Fruit fly (Drosophila melanogaster) whole organism, embryonic: Measurements from ENCODE around the gene CG4593.

Experiments used
- Atf-2 ChIP-seq: fragments of 200-800 bp; sonication (Bioruptor generic); optimal IDR thresholded peaks from 2 replicates; lab custom pipeline; 2016; ENCODE audit warnings: missing biosample characterization, missing genetic modification characterization
- Awh ChIP-seq: fragments of 200-800 bp; sonication (Bioruptor generic); IDR thresholded peaks from 2 replicates; pipeline ENCODE4, ENCODE4 v1.3.6; 2022; ENCODE audit warnings: missing biosample characterization, missing genetic modification characterization
- BEAF-32 ChIP-seq: fragments of 200-800 bp; sonication (Bioruptor generic); optimal IDR thresholded peaks from 3 replicates; lab custom pipeline; 2017; ENCODE audit warnings: missing biosample characterization, missing genetic modification characterization, mild to moderate bottlenecking, moderate library complexity, missing genetic modification reagents
- CG1024 ChIP-seq: fragments of 200-800 bp; sonication (Bioruptor generic); IDR thresholded peaks from 2 replicates; pipeline ENCODE4 v1.3.6; 2022; ENCODE audit warnings: missing biosample characterization, missing genetic modification characterization
- CG10959 ChIP-seq: fragments of 200-800 bp; sonication (Bioruptor generic); IDR thresholded peaks from 2 replicates; pipeline ENCODE4 v1.3.6; 2022; ENCODE audit warnings: missing biosample characterization, missing genetic modification characterization
- CG12219 ChIP-seq: fragments of 200-800 bp; sonication (Bioruptor generic); optimal IDR thresholded peaks from 3 replicates; lab custom pipeline; 2018; ENCODE audit warnings: missing biosample characterization, mild to moderate bottlenecking, missing genetic modification characterization
- CG1233 ChIP-seq: fragments of 200-800 bp; sonication (Bioruptor generic); optimal IDR thresholded peaks from 4 replicates; lab custom pipeline; 2018; ENCODE audit warnings: missing biosample characterization, mild to moderate bottlenecking, missing genetic modification characterization
- CG13123 ChIP-seq: fragments of 200-800 bp; sonication (Bioruptor generic); optimal IDR thresholded peaks from 2 replicates; lab custom pipeline; 2016; ENCODE audit warnings: missing biosample characterization, missing genetic modification characterization
- CG16779 ChIP-seq: fragments of 200-800 bp; sonication (Bioruptor generic); IDR thresholded peaks from 2 replicates; pipeline ENCODE4 v1.3.6; 2022; ENCODE audit warnings: missing biosample characterization, missing genetic modification characterization
- CG17328 ChIP-seq: fragments of 200-800 bp; sonication (Bioruptor generic); IDR thresholded peaks from 2 replicates; pipeline ENCODE4 v1.3.6; 2022; ENCODE audit warnings: missing biosample characterization, missing genetic modification characterization
- CG17568 ChIP-seq: fragments of 200-800 bp; sonication (Bioruptor generic); optimal IDR thresholded peaks from 2 replicates; lab custom pipeline; 2018; ENCODE audit warnings: missing biosample characterization, mild to moderate bottlenecking, missing genetic modification characterization, moderate library complexity
- CG2116 ChIP-seq: fragments of 200-800 bp; sonication (Bioruptor generic); optimal IDR thresholded peaks from 3 replicates; lab custom pipeline; 2018; ENCODE audit warnings: missing biosample characterization, mild to moderate bottlenecking, missing genetic modification characterization
- CG2199 ChIP-seq: fragments of 200-800 bp; sonication (Bioruptor generic); IDR thresholded peaks from 3 replicates; pipeline ENCODE4 v1.3.6; 2022; ENCODE audit warnings: missing biosample characterization, missing genetic modification characterization
- CG3726 ChIP-seq: fragments of 200-800 bp; sonication (Bioruptor generic); IDR thresholded peaks from 3 replicates; pipeline ENCODE4, ENCODE4 v1.3.6; 2022; ENCODE audit warnings: missing biosample characterization, missing genetic modification characterization
- CG42726 ChIP-seq: fragments of 200-800 bp; sonication (Bioruptor generic); IDR thresholded peaks from 2 replicates; pipeline ENCODE4 v1.3.6; 2022; ENCODE audit warnings: missing biosample characterization, missing genetic modification characterization; ENCODE audit not compliant: partially characterized antibody
- CG4707 ChIP-seq: fragments of 200-800 bp; sonication (Bioruptor generic); optimal IDR thresholded peaks from 2 replicates; lab custom pipeline; 2018; ENCODE audit warnings: missing biosample characterization, mild to moderate bottlenecking, missing genetic modification characterization, moderate library complexity
- CG7271 ChIP-seq: fragments of 200-800 bp; sonication (Bioruptor generic); optimal IDR thresholded peaks from 2 replicates; lab custom pipeline; 2018; ENCODE audit warnings: missing biosample characterization, mild to moderate bottlenecking, missing genetic modification characterization, moderate library complexity
- CG8765 ChIP-seq: fragments of 200-800 bp; sonication (Bioruptor generic); IDR thresholded peaks from 2 replicates; pipeline ENCODE4 v1.3.6; 2022; ENCODE audit warnings: missing biosample characterization, missing genetic modification characterization
- CG8924 ChIP-seq: fragments of 200-800 bp; optimal IDR thresholded peaks from 3 replicates; lab custom pipeline; 2019; ENCODE audit warnings: missing biosample characterization, mild to moderate bottlenecking, missing genetic modification characterization, moderate library complexity
- Chrac-16 ChIP-seq: fragments of 200-800 bp; sonication (Bioruptor generic); optimal IDR thresholded peaks from 3 replicates; lab custom pipeline; 2016; ENCODE audit warnings: missing biosample characterization, missing genetic modification characterization
- Ets97D ChIP-seq: fragments of 200-800 bp; sonication (Bioruptor generic); optimal IDR thresholded peaks from 3 replicates; lab custom pipeline; 2016; ENCODE audit warnings: missing biosample characterization, missing genetic modification characterization
- Hmr ChIP-seq: fragments of 200-800 bp; sonication (Bioruptor generic); optimal IDR thresholded peaks from 3 replicates; lab custom pipeline; 2017; ENCODE audit warnings: mild to moderate bottlenecking, missing biosample characterization, missing genetic modification reagents, missing genetic modification characterization
- Hr78 ChIP-seq, 2 experiments: fragments of 200-800 bp in 1 of 2; fragments of >200 bp in 1 of 2; sonication (Bioruptor generic) in 1 of 2; optimal IDR thresholded peaks; 2 replicates each; lab custom pipeline; 2017 to 2019; ENCODE audit warnings: missing biosample characterization in 2 of 2, missing genetic modification characterization in 2 of 2, mild to moderate bottlenecking in 1 of 2, moderate library complexity in 1 of 2
- Hsf ChIP-seq: fragments of 200-800 bp; sonication (Bioruptor generic); optimal IDR thresholded peaks from 3 replicates; lab custom pipeline; 2016; ENCODE audit warnings: missing biosample characterization, missing genetic modification characterization
- Rfx ChIP-seq: fragments of 200-800 bp; sonication (Bioruptor generic); IDR thresholded peaks from 2 replicates; pipeline ENCODE4 v1.3.6; 2022; ENCODE audit warnings: missing biosample characterization, missing genetic modification characterization
- amos ChIP-seq: fragments of 200-800 bp; sonication (Bioruptor generic); IDR thresholded peaks from 2 replicates; pipeline ENCODE4 v1.3.6; 2022; ENCODE audit warnings: missing biosample characterization, missing genetic modification characterization; ENCODE audit not compliant: partially characterized antibody
- ase ChIP-seq: fragments of 200-800 bp; sonication (Bioruptor generic); IDR thresholded peaks from 3 replicates; pipeline ENCODE4 v1.3.6; 2022; ENCODE audit warnings: missing biosample characterization, missing genetic modification characterization
- bigmax ChIP-seq: fragments of 200-800 bp; sonication (Bioruptor generic); optimal IDR thresholded peaks from 2 replicates; lab custom pipeline; 2018; ENCODE audit warnings: missing biosample characterization, mild to moderate bottlenecking, missing genetic modification characterization
- chif ChIP-seq, 2 experiments: fragments of 200-800 bp; sonication (Bioruptor generic); optimal IDR thresholded peaks; 3 replicates each; lab custom pipeline; 2016; ENCODE audit warnings: missing biosample characterization in 2 of 2, missing genetic modification characterization in 2 of 2
- chm ChIP-seq: fragments of 200-800 bp; sonication (Bioruptor generic); IDR thresholded peaks from 2 replicates; pipeline ENCODE4 v1.3.6; 2022; ENCODE audit warnings: missing biosample characterization, missing genetic modification characterization
- ci ChIP-seq: fragments of 200-800 bp; sonication (Bioruptor generic); IDR thresholded peaks from 3 replicates; pipeline ENCODE4 v1.3.6; 2022; ENCODE audit warnings: missing biosample characterization, missing genetic modification characterization
- fru ChIP-seq: fragments of >200 bp; optimal IDR thresholded peaks from 2 replicates; lab custom pipeline; 2017
- gsb ChIP-seq: fragments of 200-800 bp; sonication (Bioruptor generic); IDR thresholded peaks from 2 replicates; pipeline ENCODE4 v1.3.6; 2022; ENCODE audit warnings: missing biosample characterization, missing genetic modification characterization
- h ChIP-seq: fragments of >200 bp; optimal IDR thresholded peaks from 2 replicates; lab custom pipeline; 2017
- jing ChIP-seq: fragments of 200-800 bp; sonication (Bioruptor generic); optimal IDR thresholded peaks from 2 replicates; lab custom pipeline; 2018; ENCODE audit warnings: missing biosample characterization, mild to moderate bottlenecking, missing genetic modification characterization
- kay ChIP-seq: fragments of 200-800 bp; sonication (Bioruptor generic); optimal IDR thresholded peaks from 2 replicates; lab custom pipeline; 2016; ENCODE audit warnings: missing biosample characterization, missing genetic modification characterization
- kni ChIP-seq: fragments of 200-800 bp; sonication (Bioruptor generic); optimal IDR thresholded peaks from 3 replicates; lab custom pipeline; 2017; ENCODE audit warnings: mild to moderate bottlenecking, missing biosample characterization, missing genetic modification reagents, missing genetic modification characterization
- knrl ChIP-seq: fragments of 200-800 bp; sonication (Bioruptor generic); IDR thresholded peaks from 3 replicates; pipeline ENCODE4 v1.3.6; 2022; ENCODE audit warnings: missing biosample characterization, missing genetic modification characterization; ENCODE audit not compliant: partially characterized antibody
- mam ChIP-seq: fragments of 200-800 bp; sonication (Bioruptor generic); optimal IDR thresholded peaks from 3 replicates; lab custom pipeline; 2016; ENCODE audit warnings: missing biosample characterization, missing genetic modification characterization
- mld ChIP-seq: fragments of 200-800 bp; sonication (Bioruptor generic); IDR thresholded peaks from 3 replicates; pipeline ENCODE4 v1.3.6; 2022; ENCODE audit warnings: missing biosample characterization, missing genetic modification characterization; ENCODE audit not compliant: partially characterized antibody
- nerfin-1 ChIP-seq: fragments of 200-800 bp; sonication (Bioruptor generic); optimal IDR thresholded peaks from 3 replicates; lab custom pipeline; 2019; ENCODE audit warnings: missing biosample characterization, mild to moderate bottlenecking, missing genetic modification characterization, moderate library complexity
- pita ChIP-seq: fragments of 200-800 bp; sonication (Bioruptor generic); optimal IDR thresholded peaks from 2 replicates; lab custom pipeline; 2017; ENCODE audit warnings: missing biosample characterization, mild to moderate bottlenecking, missing genetic modification characterization
- pum ChIP-seq: fragments of 200-800 bp; sonication (Bioruptor generic); optimal IDR thresholded peaks from 2 replicates; lab custom pipeline; 2016; ENCODE audit warnings: missing biosample characterization, missing genetic modification characterization
- ranshi ChIP-seq: fragments of 200-800 bp; sonication (Bioruptor generic); IDR thresholded peaks from 2 replicates; pipeline ENCODE4 v1.3.6; 2022; ENCODE audit warnings: missing biosample characterization, missing genetic modification characterization
- sc ChIP-seq, 3 experiments: fragments of >200 bp in 2 of 3; fragments of 200-800 bp in 1 of 3; sonication (Bioruptor generic) in 1 of 3; optimal IDR thresholded peaks; 2 replicates in 2 of 3; 3 replicates in 1 of 3; lab custom pipeline; 2017; ENCODE audit warnings: mild to moderate bottlenecking in 1 of 3, missing biosample characterization in 1 of 3, missing genetic modification characterization in 1 of 3, missing genetic modification reagents in 1 of 3
- schlank ChIP-seq: fragments of 200-800 bp; sonication (Bioruptor generic); optimal IDR thresholded peaks from 2 replicates; lab custom pipeline; 2018; ENCODE audit warnings: missing biosample characterization, mild to moderate bottlenecking, missing genetic modification characterization
- toy ChIP-seq: fragments of 200-800 bp; sonication (Bioruptor generic); IDR thresholded peaks from 2 replicates; pipeline ENCODE4 v1.3.6; 2022; ENCODE audit warnings: missing biosample characterization, missing genetic modification characterization
- unc-4 ChIP-seq: fragments of 200-800 bp; sonication (Bioruptor generic); IDR thresholded peaks from 2 replicates; pipeline ENCODE4 v1.3.6; 2022; ENCODE audit warnings: missing biosample characterization, missing genetic modification characterization; ENCODE audit not compliant: partially characterized antibody

The CG4593 gene

dm6 chrX:7001135-7001769 is 12.4 kb upstream of the CG4593 start (continued):
- TF ChIP-seq CG2116 (GFP tag; lab: Kevin White, UChicago) (peak; percentile 17), Ets97D (GFP tag; lab: Kevin White, UChicago) (no peak), ase (GFP tag; lab: Robert Waterston, UW) (0 out of 3 replicates have a peak, but pooled peaks have one; percentile 23), CG7271 (tag; lab: Kevin White, UChicago) (no peak), unc-4 (GFP tag; lab: Robert Waterston, UW) (no peak), CG17568 (GFP tag; lab: Kevin White, UChicago) (no peak), kni (no peak), chm (GFP tag; lab: Robert Waterston, UW) (peak; percentile 38), CG8765 (GFP tag; lab: Robert Waterston, UW) (no peak), Hr78 (GFP tag; optimal IDR thresholded peaks at IDR 0.05; lab: Kevin White, UChicago) (no peak), Rfx (peak; percentile 81), CG13123 (no peak), bigmax (GFP tag; lab: Kevin White, UChicago) (no peak), h (no peak), pita (GFP tag; lab: Kevin White, UChicago) (no peak), CG8924 (tag; lab: Kevin White, UChicago) (peak; percentile 49), BEAF-32 (GFP tag; lab: Kevin White, UChicago) (no peak), mam (no peak)

- TF ChIP-seq CG3726 (GFP tag; lab: Robert Waterston, UW), result peak; percentile 54; the same call in 1 of the 3 replicates
- peak; percentile 56 for TF ChIP-seq jing
- peak; percentile 82 to 84 for TF ChIP-seq chif (GFP tag; optimal IDR thresholded peaks at IDR 0.05; lab: Kevin White, UChicago)
- peak; percentile 89 for TF ChIP-seq ci (GFP tag; lab: Robert Waterston, UW)
- peak; percentile 57 for TF ChIP-seq pum (GFP tag; lab: Kevin White, UChicago)
- peak; percentile 56 for TF ChIP-seq Hsf (GFP tag; lab: Kevin White, UChicago)
- no peak for TF ChIP-seq amos (GFP tag; lab: Robert Waterston, UW)
- TF ChIP-seq CG12219 (GFP tag; lab: Kevin White, UChicago), result peak; percentile 81
- TF ChIP-seq fru (lab: Kevin White, UChicago), result no peak
- peak; percentile 1 for TF ChIP-seq BEAF-32 (GFP tag; lab: Kevin White, UChicago)
- peak; percentile 82 for TF ChIP-seq CG10959
- peak; percentile 87 for TF ChIP-seq Hmr (GFP tag; lab: Kevin White, UChicago)
- TF ChIP-seq toy (GFP tag; lab: Robert Waterston, UW), result peak; percentile 49; the same call in 1 of the 2 replicates
- peak; percentile 74 for TF ChIP-seq CG17328
- peak; percentile 88 for TF ChIP-seq Atf-2 (GFP tag; lab: Kevin White, UChicago)
- TF ChIP-seq Chrac-16 (GFP tag; lab: Kevin White, UChicago), result peak; percentile 29
- TF ChIP-seq CG42726, result no peak
- TF ChIP-seq mld (GFP tag; lab: Robert Waterston, UW), result no peak
- no peak for TF ChIP-seq sc (optimal IDR thresholded peaks at IDR 0.05; lab: Kevin White, UChicago)
- peak; percentile 90 for TF ChIP-seq sc (GFP tag; optimal IDR thresholded peaks at IDR 0.05; lab: Kevin White, UChicago)
- peak; percentile 90 for TF ChIP-seq Awh (GFP tag; lab: Robert Waterston, UW)
- peak; percentile 20; the same call in 1 of the 2 replicates for TF ChIP-seq gsb
- TF ChIP-seq nerfin-1 (tag; lab: Kevin White, UChicago), result peak; percentile 83
- TF ChIP-seq knrl (GFP tag; lab: Robert Waterston, UW), result no peak
- TF ChIP-seq CG2199, result peak; percentile 67; the same call in 1 of the 3 replicates
- peak; percentile 79 for TF ChIP-seq CG4707 (GFP tag; lab: Kevin White, UChicago)
- TF ChIP-seq schlank, result peak; percentile 84
- peak; percentile 91 for TF ChIP-seq CG1233 (GFP tag; lab: Kevin White, UChicago)
- peak; percentile 67; the same call in 1 of the 2 replicates for TF ChIP-seq ranshi (GFP tag; lab: Robert Waterston, UW)
- TF ChIP-seq kay (GFP tag; lab: Kevin White, UChicago), result peak; percentile 75
- TF ChIP-seq CG16779 (GFP tag; lab: Robert Waterston, UW), result 0 out of 2 replicates have a peak, but pooled peaks have one; percentile 42
- TF ChIP-seq CG1024, result peak; percentile 75
These were observed 9.5 kb upstream of the CG4593 start for dm6 chrX:7004101-7004700.
